Worm (Caenorhabditis elegans) whole organism, L1 larva: ENCODE data around the gene hum-5.

ENCODE experiments used
- C04F5.9 ChIP-seq: sonication (generic microtip); optimal IDR thresholded peaks from 2 replicates; lab custom pipeline; 2016; ENCODE audit warnings: missing genetic modification characterization, missing compliant biosample characterization
- C16A3.4 ChIP-seq: fragments of 150-350 bp; optimal IDR thresholded peaks from 2 replicates; lab custom pipeline; 2014; ENCODE audit warnings: missing biosample characterization, missing genetic modification characterization
- C34B4.2 ChIP-seq: sonication (generic microtip); optimal IDR thresholded peaks from 2 replicates; lab custom pipeline; 2017; ENCODE audit warnings: mild to moderate bottlenecking, missing genetic modification characterization, missing compliant biosample characterization
- F16B12.6 ChIP-seq: fragments of 150-350 bp; optimal IDR thresholded peaks from 2 replicates; lab custom pipeline; 2014; ENCODE audit warnings: missing biosample characterization, missing genetic modification characterization
- Y116A8C.19 ChIP-seq: sonication (generic microtip); optimal IDR thresholded peaks from 2 replicates; lab custom pipeline; 2016; ENCODE audit warnings: missing compliant biosample characterization, missing genetic modification characterization, borderline replicate concordance
- aha-1 ChIP-seq: fragments of 150-350 bp; optimal IDR thresholded peaks from 2 replicates; lab custom pipeline; 2014; ENCODE audit warnings: missing biosample characterization, missing genetic modification characterization
- alr-1 ChIP-seq: fragments of 200-800 bp; sonication (Bioruptor generic); optimal IDR thresholded peaks from 2 replicates; lab custom pipeline; 2018; ENCODE audit warnings: borderline replicate concordance, mild to moderate bottlenecking, missing genetic modification characterization, missing compliant biosample characterization
- aly-2 ChIP-seq: fragments of 150-350 bp; optimal IDR thresholded peaks from 2 replicates; lab custom pipeline; 2014; ENCODE audit warnings: missing biosample characterization, missing genetic modification characterization
- ama-1 ChIP-seq: fragments of 150-350 bp; optimal IDR thresholded peaks from 2 replicates; lab custom pipeline; 2014
- ceh-8 ChIP-seq: fragments of 200-800 bp; sonication (Bioruptor generic); optimal IDR thresholded peaks from 2 replicates; lab custom pipeline; 2018; ENCODE audit warnings: mild to moderate bottlenecking, missing genetic modification characterization, moderate library complexity, missing compliant biosample characterization
- ceh-88 ChIP-seq: fragments of 200-800 bp; sonication (Bioruptor generic); IDR thresholded peaks from 2 replicates; pipeline ENCODE4 v1.3.6; 2022; ENCODE audit warnings: missing genetic modification characterization, missing compliant biosample characterization
- ceh-90 ChIP-seq: sonication (generic microtip); optimal IDR thresholded peaks from 2 replicates; lab custom pipeline; 2016; ENCODE audit warnings: missing genetic modification characterization, missing compliant biosample characterization
- ces-1 ChIP-seq: fragments of 150-350 bp; optimal IDR thresholded peaks from 2 replicates; lab custom pipeline; 2014; ENCODE audit warnings: missing biosample characterization, missing genetic modification reagents, missing genetic modification characterization
- dsc-1 ChIP-seq: sonication (generic microtip); optimal IDR thresholded peaks from 2 replicates; lab custom pipeline; 2016; ENCODE audit warnings: mild to moderate bottlenecking, missing genetic modification characterization, missing compliant biosample characterization
- efl-1 ChIP-seq, 4 experiments: fragments of 150-350 bp; optimal IDR thresholded peaks in 3 of 4; peaks in 1 of 4; 1 replicate in 1 of 4; 2 replicates in 3 of 4; lab custom pipeline; 2014; ENCODE audit warnings: missing biosample characterization in 2 of 4, missing genetic modification characterization in 2 of 4, missing genetic modification reagents in 2 of 4
- efl-3 ChIP-seq: fragments of 200-800 bp; sonication (Bioruptor generic); optimal IDR thresholded peaks from 2 replicates; lab custom pipeline; 2018; ENCODE audit warnings: mild to moderate bottlenecking, missing genetic modification characterization, missing compliant biosample characterization
- egl-27 ChIP-seq, 2 experiments: fragments of 150-350 bp in 1 of 2; sonication (generic microtip); optimal IDR thresholded peaks; 3 replicates each; lab custom pipeline; 2017 to 2018; ENCODE audit warnings: missing biosample characterization in 2 of 2, missing genetic modification characterization in 2 of 2, missing genetic modification reagents in 2 of 2
- elt-2 ChIP-seq: sonication (generic microtip); optimal IDR thresholded peaks from 2 replicates; lab custom pipeline; 2016; ENCODE audit warnings: missing genetic modification characterization, mild to moderate bottlenecking, inconsistent platforms, missing compliant biosample characterization, missing genetic modification reagents
- elt-3 ChIP-seq, 6 experiments: fragments of 150-350 bp in 1 of 6; sonication (generic microtip); optimal IDR thresholded peaks; 2 replicates each; lab custom pipeline; 2017 to 2018; ENCODE audit warnings: missing biosample characterization in 6 of 6, missing genetic modification characterization in 6 of 6, inconsistent platforms in 1 of 6
- ets-5 ChIP-seq: fragments of 200-800 bp; sonication (Bioruptor generic); IDR thresholded peaks from 2 replicates; pipeline ENCODE4 v1.3.6; 2022; ENCODE audit warnings: missing genetic modification characterization, missing compliant biosample characterization
- fkh-4 ChIP-seq: sonication (generic microtip); optimal IDR thresholded peaks from 2 replicates; lab custom pipeline; 2016; ENCODE audit warnings: missing compliant biosample characterization, missing genetic modification characterization, borderline replicate concordance
- grh-1 ChIP-seq: fragments of 200-800 bp; sonication (Bioruptor generic); IDR thresholded peaks from 2 replicates; pipeline ENCODE4 v1.3.6; 2022; ENCODE audit warnings: missing genetic modification reagents, missing genetic modification characterization, missing compliant biosample characterization
- hlh-17 ChIP-seq: fragments of 200-800 bp; sonication (Bioruptor generic); optimal IDR thresholded peaks from 2 replicates; lab custom pipeline; 2018; ENCODE audit warnings: missing genetic modification characterization, mild to moderate bottlenecking, missing compliant biosample characterization, moderate library complexity, borderline replicate concordance
- hpl-2 ChIP-seq: fragments of 150-350 bp; optimal IDR thresholded peaks from 2 replicates; lab custom pipeline; 2014; ENCODE audit warnings: missing biosample characterization, missing genetic modification reagents, missing genetic modification characterization
- irx-1 ChIP-seq: sonication (generic microtip); optimal IDR thresholded peaks from 2 replicates; lab custom pipeline; 2016; ENCODE audit warnings: missing genetic modification characterization, missing compliant biosample characterization
- isw-1 ChIP-seq: fragments of 200-800 bp; sonication (Bioruptor generic); IDR thresholded peaks from 2 replicates; pipeline ENCODE4 v1.3.6; 2022; ENCODE audit warnings: missing genetic modification characterization, missing compliant biosample characterization
- lin-13 ChIP-seq: fragments of 150-350 bp; optimal IDR thresholded peaks from 2 replicates; lab custom pipeline; 2014; ENCODE audit warnings: missing biosample characterization, missing genetic modification reagents, missing genetic modification characterization
- lin-35 ChIP-seq, 2 experiments: fragments of 150-350 bp; optimal IDR thresholded peaks; 2 replicates each; lab custom pipeline; 2014; ENCODE audit warnings: missing biosample characterization in 2 of 2, missing genetic modification characterization in 2 of 2, missing genetic modification reagents in 2 of 2
- lin-39 ChIP-seq: fragments of 150-350 bp; optimal IDR thresholded peaks from 2 replicates; lab custom pipeline; 2014; ENCODE audit warnings: missing biosample characterization, missing genetic modification reagents, missing genetic modification characterization
- lir-3 ChIP-seq: sonication (generic microtip); optimal IDR thresholded peaks from 2 replicates; lab custom pipeline; 2016; ENCODE audit warnings: mild to moderate bottlenecking, missing genetic modification characterization, moderate library complexity, missing compliant biosample characterization; ENCODE audit not compliant: poor library complexity
- mef-2 ChIP-seq: fragments of 150-350 bp; optimal IDR thresholded peaks from 2 replicates; lab custom pipeline; 2014; ENCODE audit warnings: missing biosample characterization, missing genetic modification characterization
- nhr-11 ChIP-seq: fragments of 150-350 bp; optimal IDR thresholded peaks from 2 replicates; lab custom pipeline; 2014; ENCODE audit warnings: missing biosample characterization, missing genetic modification characterization
- nhr-47 ChIP-seq: sonication (generic microtip); optimal IDR thresholded peaks from 2 replicates; lab custom pipeline; 2016; ENCODE audit warnings: mild to moderate bottlenecking, missing genetic modification characterization, moderate library complexity, missing compliant biosample characterization
- nhr-77 ChIP-seq: fragments of 150-350 bp; optimal IDR thresholded peaks from 2 replicates; lab custom pipeline; 2014; ENCODE audit warnings: missing biosample characterization, missing genetic modification characterization
- nhr-85 ChIP-seq: sonication (generic microtip); peaks from one replicate; lab custom pipeline; 2016; ENCODE audit warnings: missing genetic modification characterization, inconsistent platforms, missing compliant biosample characterization
- pag-3 ChIP-seq: sonication (generic microtip); optimal IDR thresholded peaks from 2 replicates; lab custom pipeline; 2017; ENCODE audit warnings: missing genetic modification characterization, mild to moderate bottlenecking, missing compliant biosample characterization, antibody characterized with exemption, borderline replicate concordance; ENCODE audit not compliant: insufficient read depth
- pax-3 ChIP-seq: fragments of 200-800 bp; sonication (Bioruptor generic); optimal IDR thresholded peaks from 2 replicates; lab custom pipeline; 2018; ENCODE audit warnings: mild to moderate bottlenecking, missing genetic modification characterization, moderate library complexity, missing compliant biosample characterization
- pqm-1 ChIP-seq: sonication (generic microtip); optimal IDR thresholded peaks from 3 replicates; lab custom pipeline; 2017; ENCODE audit warnings: missing biosample characterization, missing genetic modification characterization
- rnt-1 ChIP-seq: sonication (generic microtip); optimal IDR thresholded peaks from 2 replicates; lab custom pipeline; 2016; ENCODE audit warnings: mild to moderate bottlenecking, missing genetic modification characterization, moderate library complexity, missing compliant biosample characterization
- skn-1 ChIP-seq: fragments of 150-350 bp; optimal IDR thresholded peaks from 2 replicates; lab custom pipeline; 2014; ENCODE audit warnings: missing biosample characterization, missing genetic modification characterization
- snpc-4 ChIP-seq: fragments of 150-350 bp; optimal IDR thresholded peaks from 2 replicates; lab custom pipeline; 2014; ENCODE audit warnings: missing biosample characterization, missing genetic modification characterization
- sox-4 ChIP-seq: sonication (generic microtip); optimal IDR thresholded peaks from 2 replicates; lab custom pipeline; 2016; ENCODE audit warnings: missing genetic modification characterization, missing compliant biosample characterization
- sup-37 ChIP-seq: fragments of 200-800 bp; sonication (Bioruptor generic); optimal IDR thresholded peaks from 2 replicates; lab custom pipeline; 2018; ENCODE audit warnings: mild to moderate bottlenecking, missing genetic modification characterization, missing compliant biosample characterization
- swsn-7 ChIP-seq: sonication (generic microtip); optimal IDR thresholded peaks from 2 replicates; lab custom pipeline; 2016; ENCODE audit warnings: missing genetic modification characterization, missing compliant biosample characterization
- tlp-1 ChIP-seq: fragments of 150-350 bp; optimal IDR thresholded peaks from 2 replicates; lab custom pipeline; 2014; ENCODE audit warnings: missing biosample characterization, missing genetic modification characterization
- unc-130 ChIP-seq: fragments of 150-350 bp; optimal IDR thresholded peaks from 2 replicates; lab custom pipeline; 2017; ENCODE audit warnings: missing biosample characterization, missing genetic modification characterization, inconsistent platforms
- unc-30 ChIP-seq: sonication (generic microtip); optimal IDR thresholded peaks from 2 replicates; lab custom pipeline; 2017; ENCODE audit warnings: missing biosample characterization, missing genetic modification characterization
- unc-86 ChIP-seq: sonication (generic microtip); optimal IDR thresholded peaks from 2 replicates; lab custom pipeline; 2016; ENCODE audit warnings: missing genetic modification characterization, missing compliant biosample characterization
- unc-98 ChIP-seq: fragments of 200-800 bp; sonication (Bioruptor generic); IDR thresholded peaks from 2 replicates; pipeline ENCODE4 v1.3.6; 2022; ENCODE audit warnings: missing genetic modification characterization, missing compliant biosample characterization
- vab-15 ChIP-seq: sonication (generic microtip); optimal IDR thresholded peaks from 2 replicates; lab custom pipeline; 2017; ENCODE audit warnings: missing genotype, mild to moderate bottlenecking, missing genetic modification characterization, missing compliant biosample characterization
- xbp-1 ChIP-seq: sonication (generic microtip); optimal IDR thresholded peaks from 2 replicates; lab custom pipeline; 2016; ENCODE audit warnings: missing genetic modification characterization, missing compliant biosample characterization
- zip-4 ChIP-seq: fragments of 200-800 bp; sonication (Bioruptor generic); optimal IDR thresholded peaks from 2 replicates; lab custom pipeline; 2018; ENCODE audit warnings: mild to moderate bottlenecking, missing genetic modification characterization, moderate library complexity, missing compliant biosample characterization

The hum-5 gene

ce11 chrIII:4004064-4004580 lies 32.5 kb downstream of the hum-5 start, which contains the start of gene tif-1A (continued):
- peak; percentile 30 for TF ChIP-seq sox-4 (tag; lab: Kevin White, UChicago)
- TF ChIP-seq isw-1 (GFP tag; lab: Robert Waterston, UW) = peak; percentile 64
- TF ChIP-seq nhr-77 (tag; lab: Kevin White, UChicago) = peak; percentile 37
- no peak for TF ChIP-seq ama-1 (lab: Kevin White, UChicago)
- peak; percentile 69 for TF ChIP-seq lin-13
- peak; percentile 30 for TF ChIP-seq mef-2 (tag; lab: Kevin White, UChicago)
- TF ChIP-seq unc-86 (tag; lab: Kevin White, UChicago) = peak; percentile 76
- peak; percentile 90 for TF ChIP-seq nhr-47 (tag; lab: Kevin White, UChicago)
- no peak for TF ChIP-seq efl-3 (GFP tag; lab: Kevin White, UChicago)
- peak; percentile 64 for TF ChIP-seq C04F5.9 (tag; lab: Kevin White, UChicago)
- no peak for TF ChIP-seq C34B4.2 (tag; lab: Kevin White, UChicago)
- TF ChIP-seq ceh-90 (tag; lab: Kevin White, UChicago) = no peak
- TF ChIP-seq dsc-1 (tag; lab: Kevin White, UChicago) = peak; percentile 82
- TF ChIP-seq ets-5 (GFP tag; lab: Robert Waterston, UW) = no peak
- peak; percentile 76 to 90 for TF ChIP-seq lin-35 (GFP tag; optimal IDR thresholded peaks at IDR 0.05; lab: Kevin White, UChicago)
- no peak for TF ChIP-seq tlp-1 (tag; lab: Kevin White, UChicago)
- no peak for TF ChIP-seq unc-98 (GFP tag; lab: Robert Waterston, UW)
- TF ChIP-seq xbp-1 (tag; lab: Kevin White, UChicago) = peak; percentile 83
- peak; percentile 72 for TF ChIP-seq zip-4
- TF ChIP-seq grh-1 = peak; percentile 42; the same call in 1 of the 2 replicates
- peak; percentile 51; the same call in 1 of the 2 replicates for TF ChIP-seq ceh-88 (GFP tag; lab: Robert Waterston, UW)
- TF ChIP-seq F16B12.6 (tag; lab: Kevin White, UChicago) = peak; percentile 67
- no peak for TF ChIP-seq sup-37 (GFP tag; lab: Kevin White, UChicago)
- peak; percentile 10 for TF ChIP-seq lir-3 (tag; lab: Kevin White, UChicago)
- TF ChIP-seq unc-130 (tag; lab: Kevin White, UChicago) = peak; percentile 74
- TF ChIP-seq pqm-1 (tag; lab: Kevin White, UChicago) = no peak
- peak; percentile 14 for TF ChIP-seq ceh-8 (GFP tag; lab: Kevin White, UChicago)
- TF ChIP-seq irx-1 (tag; lab: Kevin White, UChicago) = peak; percentile 77
- peak; percentile 88 for TF ChIP-seq lin-39
- peak; percentile 76 for TF ChIP-seq hpl-2 (GFP tag; lab: Kevin White, UChicago)
- TF ChIP-seq elt-2 = peak; percentile 90
- TF ChIP-seq nhr-11 = peak; percentile 18
- TF ChIP-seq egl-27 (tag; optimal IDR thresholded peaks at IDR 0.05; lab: Kevin White, UChicago) = no peak
- TF ChIP-seq Y116A8C.19 (tag; lab: Kevin White, UChicago) = no peak
- TF ChIP-seq skn-1 = peak; percentile 55
- peak; percentile 9 for TF ChIP-seq aly-2 (tag; lab: Kevin White, UChicago)
- peak; percentile 83 for TF ChIP-seq C16A3.4
- peak; percentile 84 for TF ChIP-seq swsn-7 (tag; lab: Kevin White, UChicago)
- TF ChIP-seq pax-3 (tag; lab: Kevin White, UChicago) = peak; percentile 53
- peak; percentile 82 for TF ChIP-seq snpc-4 (tag; lab: Kevin White, UChicago)
- no peak for TF ChIP-seq unc-30 (tag; lab: Kevin White, UChicago)
- TF ChIP-seq ces-1 = no peak
- peak; percentile 86 for TF ChIP-seq rnt-1 (tag; lab: Kevin White, UChicago)
- TF ChIP-seq nhr-85 (tag; lab: Kevin White, UChicago) = peak; percentile 89
- TF ChIP-seq efl-1 (optimal IDR thresholded peaks at IDR 0.05; lab: Kevin White, UChicago) = peak; percentile 76 to 83
- TF ChIP-seq efl-1 (GFP tag; optimal IDR thresholded peaks at IDR 0.05 in 1 of 2; lab: Kevin White, UChicago) = peak; percentile 78 to 98
- no peak for TF ChIP-seq aha-1 (tag; lab: Kevin White, UChicago)
- TF ChIP-seq fkh-4 (tag; lab: Kevin White, UChicago) = peak; percentile 34
- no peak for TF ChIP-seq alr-1 (tag; lab: Kevin White, UChicago)
- peak in 3 of 6 experiments; percentile 3 to 74 (median 56) for TF ChIP-seq elt-3 (tag; optimal IDR thresholded peaks at IDR 0.05; lab: Kevin White, UChicago)
- no peak for TF ChIP-seq pag-3 (tag; lab: Kevin White, UChicago)
- no peak for TF ChIP-seq hlh-17 (GFP tag; lab: Kevin White, UChicago)
- no peak for TF ChIP-seq vab-15 (tag; lab: Kevin White, UChicago)
